Worm (Caenorhabditis elegans): ENCODE results near the gene F16B3.2.

F16B3.2 gene

DNA sequence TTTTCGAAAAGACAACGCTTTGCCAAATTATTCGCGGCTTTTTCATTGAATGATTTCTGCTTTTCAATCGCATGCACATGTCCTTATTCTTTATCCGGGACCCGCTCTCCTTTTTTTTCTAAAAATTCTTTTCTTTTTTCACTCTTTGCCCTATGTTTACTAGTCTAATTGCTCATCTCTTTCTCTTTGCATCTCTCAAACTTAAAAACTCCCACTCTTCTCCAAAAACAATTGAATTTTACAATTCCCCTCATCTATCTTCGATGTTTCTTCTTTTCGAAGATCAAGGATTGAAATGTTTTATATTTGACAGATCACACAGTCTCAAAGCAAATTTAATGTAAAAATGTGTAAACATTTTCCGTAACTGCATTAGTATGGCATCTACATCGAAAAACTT is 22.8 kb downstream of the F16B3.2 start:
- TF ChIP-seq unc-62 (GFP tag; optimal IDR thresholded peaks at IDR 0.05), result no peak

DNA sequence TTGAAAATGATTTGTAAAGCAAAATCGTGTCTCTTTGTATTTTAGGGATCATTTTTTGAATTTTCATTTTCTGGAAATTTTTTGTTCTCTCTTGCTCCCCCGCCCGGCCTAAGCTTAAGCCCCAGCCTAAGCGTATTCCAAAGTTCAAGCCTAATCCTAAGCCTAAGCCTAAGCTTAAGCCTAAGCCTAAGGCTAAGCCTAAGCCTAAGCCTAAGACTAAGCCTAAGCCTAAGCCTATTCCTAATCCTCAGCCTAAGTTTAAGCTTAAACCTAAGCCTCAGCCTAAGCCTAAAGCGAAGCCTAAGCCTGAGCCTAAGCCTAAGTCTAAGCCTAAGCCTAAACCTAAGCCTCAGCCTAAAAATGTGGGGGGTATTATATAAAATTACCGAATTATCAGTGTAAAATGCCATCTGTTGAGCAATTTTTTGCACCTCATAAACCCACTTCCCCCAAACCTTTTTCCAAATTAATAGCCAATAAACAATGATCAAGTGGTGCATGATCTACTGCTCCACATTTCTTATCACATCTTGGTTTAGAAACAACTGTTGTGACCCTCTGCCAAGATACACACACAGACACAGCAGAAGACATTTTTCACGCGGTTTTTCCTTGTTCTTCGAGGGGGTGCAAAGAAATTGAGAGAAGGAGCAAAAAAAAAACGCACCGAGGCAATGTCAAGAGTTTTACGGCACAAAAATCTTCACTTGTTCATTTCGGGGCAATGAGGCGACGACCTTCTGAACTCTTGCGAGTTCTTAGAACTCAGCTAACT is 26.5 kb downstream of the F16B3.2 start:
- TF ChIP-seq unc-62 (GFP tag; optimal IDR thresholded peaks at IDR 0.05), result no peak

DNA sequence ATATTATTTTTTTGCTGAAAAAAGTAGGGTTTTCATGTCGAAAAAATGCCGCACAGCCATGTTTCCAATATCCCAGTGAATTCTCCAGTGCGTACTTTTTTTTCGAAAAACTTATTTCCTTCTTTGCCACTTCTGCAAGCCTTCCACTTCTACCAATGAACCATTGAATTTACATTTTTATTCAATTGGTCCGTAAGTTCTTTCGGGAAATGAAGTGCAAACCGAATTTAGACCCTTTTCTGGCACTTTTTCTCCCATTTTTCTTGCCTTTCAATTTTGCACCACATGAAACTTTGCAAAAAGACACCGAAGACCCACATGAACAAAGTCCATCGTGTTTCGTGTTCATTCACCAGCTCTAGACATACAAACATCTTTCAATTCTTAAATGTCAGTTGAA is 27.8 kb downstream of the F16B3.2 start:
- TF ChIP-seq unc-62 (GFP tag; optimal IDR thresholded peaks at IDR 0.05), result no peak

DNA sequence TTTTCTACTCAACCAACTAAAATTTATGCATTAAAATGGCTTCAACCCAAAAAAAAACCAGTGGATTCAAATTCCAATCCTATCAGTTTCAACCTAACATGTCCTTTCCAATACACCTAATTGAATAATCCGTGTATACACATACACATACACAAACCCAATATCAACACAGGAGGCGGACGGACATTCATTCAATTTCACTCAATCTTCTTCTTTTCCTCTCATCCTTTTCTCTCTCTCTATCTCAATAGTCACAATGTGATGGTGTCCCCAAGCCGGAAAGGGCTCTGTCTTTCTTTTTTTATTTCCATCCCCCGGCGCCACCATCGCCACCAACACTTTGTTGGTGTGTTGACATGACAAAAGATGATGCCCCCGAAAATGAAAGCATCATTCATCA is 34.9 kb downstream of the F16B3.2 start:
- TF ChIP-seq unc-62 (GFP tag; optimal IDR thresholded peaks at IDR 0.05), result no peak

DNA sequence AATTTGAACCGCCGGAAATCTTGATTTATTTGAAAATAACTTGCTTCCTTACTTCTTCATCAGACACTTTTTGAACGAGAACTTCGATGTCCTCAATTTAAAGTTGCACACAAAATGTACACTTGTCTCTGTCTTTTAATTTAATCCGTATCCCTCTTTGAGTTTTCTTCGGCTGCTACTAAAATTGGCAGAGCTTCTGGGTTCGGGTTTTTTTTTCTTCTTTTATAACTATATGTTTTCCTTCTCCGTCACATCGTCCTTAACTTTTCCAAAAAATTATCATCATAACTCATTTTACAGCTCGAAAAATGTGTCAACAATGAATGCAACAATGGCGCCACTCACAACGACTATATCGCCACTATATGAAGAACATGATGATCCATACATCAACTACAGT is 36.9 kb downstream of the F16B3.2 start, which contains the start of gene glb-33:
Gene glb-33, plus strand, starts transcription at position 301 of the 400 bp plus-strand sequence.
- TF ChIP-seq unc-62 (GFP tag; optimal IDR thresholded peaks at IDR 0.05), result no peak

DNA sequence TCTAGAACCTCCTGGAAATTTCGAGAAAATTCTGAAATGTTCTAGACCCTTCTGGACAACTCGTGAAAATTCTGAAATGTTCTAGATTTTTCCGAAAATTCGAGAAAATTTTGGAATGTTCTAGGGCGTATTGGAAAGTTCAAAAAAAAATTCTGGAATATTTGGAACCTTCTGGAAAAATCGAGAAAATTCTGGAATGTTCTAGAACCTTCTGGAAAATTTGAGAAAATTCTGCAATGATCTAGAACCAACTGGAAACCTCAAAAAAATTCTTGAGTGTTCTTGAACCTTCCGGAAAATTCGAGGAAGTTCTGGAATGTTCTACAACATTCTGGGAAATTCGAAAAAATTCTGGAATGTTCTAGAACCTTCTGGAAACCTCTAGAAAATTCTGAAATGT is 37.4 kb downstream of the F16B3.2 start:
- no peak for TF ChIP-seq unc-62 (GFP tag; optimal IDR thresholded peaks at IDR 0.05)

DNA sequence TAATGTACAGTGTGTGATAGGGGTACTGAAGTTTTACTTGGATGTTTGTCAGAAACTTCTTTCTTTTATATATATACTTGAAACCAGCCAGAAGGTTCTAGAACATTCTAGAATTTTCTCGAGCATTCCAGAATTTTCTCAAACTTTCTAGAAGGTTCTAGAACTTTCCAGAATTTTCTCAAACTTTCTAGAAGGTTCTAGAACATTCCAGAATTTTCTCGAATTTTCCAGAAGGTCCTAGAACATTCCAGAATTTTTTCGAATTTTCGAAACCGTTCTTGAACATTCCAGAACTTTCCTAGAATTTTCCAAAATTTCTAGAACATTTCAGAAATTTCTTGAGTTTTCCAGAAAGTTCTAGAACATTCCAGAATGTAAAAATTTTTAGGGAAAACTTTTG is 40.4 kb downstream of the F16B3.2 start:
- TF ChIP-seq unc-62 (GFP tag; optimal IDR thresholded peaks at IDR 0.05), result no peak

DNA sequence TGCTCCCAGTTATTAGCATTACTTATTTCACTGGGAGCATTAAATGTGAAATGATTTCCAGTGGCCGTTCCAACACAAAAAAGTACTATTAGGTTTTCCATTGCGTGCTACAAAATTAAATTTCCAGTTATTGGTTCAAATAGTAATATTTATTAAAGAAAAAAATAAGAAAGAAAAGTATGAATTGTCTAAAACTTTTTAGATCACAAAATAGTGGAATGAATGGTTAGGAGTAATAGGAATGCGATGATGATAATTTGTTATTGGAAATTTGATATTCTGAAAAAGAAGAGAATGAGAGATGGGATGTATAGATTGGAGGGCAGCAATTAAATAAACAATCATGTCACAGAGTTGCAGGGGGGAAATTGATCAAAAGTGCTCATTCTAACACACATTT is 43.1 kb downstream of the F16B3.2 start, which contains the start of gene Y75B7AL.2:
Gene Y75B7AL.2, minus strand, starts transcription at position 101 of the 400 bp plus-strand sequence.
- no peak for TF ChIP-seq unc-62 (GFP tag; optimal IDR thresholded peaks at IDR 0.05)

DNA sequence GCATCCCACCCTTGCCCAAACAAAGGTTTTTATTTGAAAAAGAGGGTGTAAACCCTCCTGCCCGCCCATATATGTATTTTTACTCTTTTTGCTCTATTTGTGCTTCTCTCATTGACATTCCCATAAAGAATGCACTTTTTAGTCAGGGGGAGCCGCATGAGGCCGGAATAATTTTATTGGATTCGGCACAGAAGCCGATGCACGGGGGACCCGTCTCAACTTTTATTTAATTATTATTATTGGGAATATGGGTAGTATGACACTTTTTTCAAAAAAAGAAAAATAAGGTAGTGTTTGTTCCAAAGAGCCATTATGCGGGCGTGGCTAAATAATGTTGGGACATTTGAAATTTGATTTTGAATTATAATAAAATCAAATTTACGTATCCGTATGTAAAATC is 47.1 kb downstream of the F16B3.2 start:
- TF ChIP-seq unc-62 (GFP tag; optimal IDR thresholded peaks at IDR 0.05), result no peak

DNA sequence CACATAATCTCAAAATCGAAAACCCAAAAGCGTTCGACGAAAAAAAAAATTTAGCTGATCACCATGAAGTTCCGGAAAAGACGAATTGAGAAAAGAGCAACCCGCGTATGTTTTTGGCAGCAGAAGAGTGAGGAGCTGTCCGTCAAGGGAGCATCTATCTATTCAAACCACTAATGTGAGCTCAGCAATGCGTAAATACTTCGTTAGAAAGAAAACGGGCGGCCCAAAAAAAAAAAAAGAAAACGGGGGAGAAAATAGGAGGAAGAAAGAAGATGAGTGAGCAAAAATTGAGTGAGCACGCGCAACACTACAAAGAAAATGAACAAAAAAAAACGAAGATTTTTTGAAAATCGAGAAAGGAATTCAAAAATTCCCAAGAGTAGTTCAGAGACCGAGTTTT is 49.4 kb downstream of the F16B3.2 start:
- TF ChIP-seq unc-62 (GFP tag; optimal IDR thresholded peaks at IDR 0.05), result no peak
